Fruit fly (Drosophila melanogaster): ENCODE measurements around the gene Ir94f.

DNA sequence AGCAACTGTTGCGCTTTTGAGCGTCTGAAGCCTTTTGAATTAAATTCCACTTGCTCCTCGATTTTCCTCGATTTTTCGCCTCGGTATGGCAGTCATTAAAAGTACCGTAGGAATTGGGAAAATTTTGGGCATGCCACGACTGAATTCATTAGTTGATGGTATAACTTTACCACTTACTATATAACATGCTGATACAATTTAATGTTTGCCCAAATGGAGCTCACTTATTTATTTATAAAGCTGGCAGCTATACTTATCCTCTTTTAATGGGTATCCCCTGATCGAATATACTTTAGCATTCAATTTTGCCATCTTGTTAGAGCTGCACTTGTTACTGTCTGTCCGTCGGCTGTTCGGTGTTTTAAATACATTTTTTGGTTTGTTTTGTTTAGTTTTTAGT lies 45.7 kb downstream of the Ir94f start:
- TF ChIP-seq CG32121 (GFP tag; IDR thresholded peaks at IDR 0.05) (peak; percentile 59; the same call in 1 of the 2 replicates), CG15710 (tag; optimal IDR thresholded peaks at IDR 0.05) (no peak), CG13204 (GFP tag; optimal IDR thresholded peaks at IDR 0.05) (no peak)
